Worm (Caenorhabditis elegans): ENCODE results near the gene pqn-75.

Gene pqn-75

DNA sequence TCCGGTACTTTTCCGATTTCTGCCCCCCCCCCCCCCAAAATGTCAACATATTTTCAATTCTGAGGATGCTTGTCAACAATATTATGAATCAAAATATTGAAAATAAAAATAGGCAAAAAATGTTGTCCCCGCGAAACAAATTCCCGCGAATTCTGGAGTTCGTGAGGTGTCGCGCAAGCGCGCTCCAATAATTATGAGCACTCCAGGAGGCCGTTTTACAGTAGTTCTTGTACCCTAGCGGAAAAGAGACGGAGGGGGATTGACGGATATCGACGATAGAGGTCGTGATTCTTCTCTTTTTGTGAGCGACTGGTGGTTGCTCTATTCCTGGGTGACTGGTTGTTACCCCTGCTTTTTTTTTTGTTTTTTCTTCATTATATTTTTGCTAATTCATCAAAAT lies 1.3 kb upstream of the pqn-75 start:
- no peak for TF ChIP-seq ama-1 (optimal IDR thresholded peaks at IDR 0.05)
- TF ChIP-seq lin-15B (tag; optimal IDR thresholded peaks at IDR 0.05): no peak
- no peak for TF ChIP-seq sox-4 (tag; optimal IDR thresholded peaks at IDR 0.05)
- TF ChIP-seq tbx-2 (tag; optimal IDR thresholded peaks at IDR 0.05): no peak
- TF ChIP-seq lin-39 (tag; optimal IDR thresholded peaks at IDR 0.05): no peak
- TF ChIP-seq efl-1 (optimal IDR thresholded peaks at IDR 0.05): no peak
- TF ChIP-seq efl-1 (GFP tag; optimal IDR thresholded peaks at IDR 0.05 in 1 of 2): no peak
- no peak for TF ChIP-seq Y116A8C.19 (tag; optimal IDR thresholded peaks at IDR 0.05; ENCODE audit: borderline replicate concordance)
- no peak for TF ChIP-seq blmp-1 (tag; optimal IDR thresholded peaks at IDR 0.05)
- no peak for TF ChIP-seq ceh-8 (GFP tag; optimal IDR thresholded peaks at IDR 0.05)

DNA sequence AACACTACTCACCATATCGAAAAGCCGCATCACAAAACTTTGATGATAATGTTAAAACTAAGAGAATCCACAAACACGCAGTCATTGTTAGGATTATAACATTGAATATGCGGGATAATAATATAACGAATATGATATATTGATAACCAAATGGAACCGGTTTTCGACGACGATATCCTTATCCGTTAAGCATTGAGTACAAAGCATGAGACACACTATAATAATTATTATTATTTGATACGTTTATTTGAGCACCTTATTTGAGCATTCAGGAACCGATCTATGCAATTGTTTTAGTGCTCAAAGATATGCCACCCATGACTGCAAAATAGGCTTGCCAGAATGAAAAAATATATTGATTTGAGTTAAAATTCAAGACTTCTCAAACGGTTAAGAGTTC lies 2.5 kb downstream of the pqn-75 start, which contains the start of gene W03D2.9:
TSS of gene W03D2.9 (minus strand) at position 101 of the 400 bp plus-strand sequence.
- no peak for TF ChIP-seq C04F5.9 (tag; optimal IDR thresholded peaks at IDR 0.05)
- TF ChIP-seq sup-37 (GFP tag; optimal IDR thresholded peaks at IDR 0.05): no peak

- TF ChIP-seq efl-1 (optimal IDR thresholded peaks at IDR 0.05) (no peak), efl-1 (GFP tag; optimal IDR thresholded peaks at IDR 0.05 in 1 of 2) (peak in 1 of 2 experiments; percentile 15), hlh-17 (GFP tag; optimal IDR thresholded peaks at IDR 0.05; ENCODE audit: borderline replicate concordance) (no peak), ceh-8 (GFP tag; optimal IDR thresholded peaks at IDR 0.05) (peak; percentile 44)
Observed at ce11 chrIV:4076690-4077295, 4.7 kb downstream of the pqn-75 start.

DNA sequence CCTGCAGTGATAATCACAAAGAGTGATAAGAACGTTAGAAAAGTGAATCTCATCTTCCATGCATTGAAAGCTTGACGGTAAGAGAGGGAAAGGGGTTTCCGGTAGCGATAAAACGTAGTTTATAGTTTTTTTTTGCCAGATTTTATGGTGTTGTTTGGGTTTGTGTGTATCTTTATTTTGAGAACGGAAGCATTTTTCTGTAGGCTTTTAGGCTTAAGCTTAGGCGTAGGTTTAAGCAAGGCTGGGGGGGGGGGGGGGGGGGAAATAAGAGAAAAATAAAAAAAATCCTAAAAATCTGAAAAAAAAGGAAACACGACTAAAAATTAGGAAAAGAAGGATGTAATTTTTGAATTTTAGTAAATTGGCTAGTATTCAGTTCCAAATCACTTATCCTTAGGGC lies 6.8 kb downstream of the pqn-75 start, which contains the start of gene C35B1.8:
TSS of gene C35B1.8 (minus strand) at position 101 of the 400 bp plus-strand sequence.
- TF ChIP-seq jun-1 (tag; optimal IDR thresholded peaks at IDR 0.05) (no peak), nhr-12 (tag; optimal IDR thresholded peaks at IDR 0.05) (no peak), unc-30 (tag; optimal IDR thresholded peaks at IDR 0.05) (no peak), ceh-8 (GFP tag; optimal IDR thresholded peaks at IDR 0.05) (no peak), nhr-19 (GFP tag; conservative IDR thresholded peaks at IDR 0.05) (no peak), tbx-2 (tag; optimal IDR thresholded peaks at IDR 0.05) (no peak), elt-3 (tag; optimal IDR thresholded peaks at IDR 0.05) (no peak), efl-1 (optimal IDR thresholded peaks at IDR 0.05) (no peak), efl-1 (GFP tag; optimal IDR thresholded peaks at IDR 0.05 in 1 of 2) (no peak), lsy-2 (tag; optimal IDR thresholded peaks at IDR 0.05) (no peak)

DNA sequence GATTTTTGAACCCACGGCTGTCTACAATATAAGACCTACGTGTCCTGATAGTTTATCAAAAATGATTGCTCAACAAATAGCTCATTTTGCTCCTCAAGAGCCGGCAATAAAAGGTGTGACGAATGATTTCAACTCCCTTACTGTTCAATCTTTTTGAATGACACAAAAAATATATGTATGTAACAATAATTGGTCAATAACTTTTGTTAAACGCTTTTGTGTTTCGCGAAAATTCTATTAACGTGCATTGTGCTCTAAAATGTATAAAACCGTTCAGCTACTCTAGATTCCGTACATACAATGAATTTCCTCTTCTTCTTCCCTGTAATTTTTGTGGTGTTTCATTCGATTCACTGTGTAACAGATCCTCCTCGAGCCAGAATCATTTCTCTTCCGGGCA lies 7.4 kb downstream of the pqn-75 start, which contains the start of gene C35B1.4:
TSS of gene C35B1.4 (plus strand) at position 301 of the 400 bp plus-strand sequence.
- no peak for TF ChIP-seq hlh-17 (GFP tag; optimal IDR thresholded peaks at IDR 0.05; ENCODE audit: borderline replicate concordance)
- no peak for TF ChIP-seq ama-1 (optimal IDR thresholded peaks at IDR 0.05)
- TF ChIP-seq nhr-85 (tag): no peak
- no peak for TF ChIP-seq mep-1 (tag; optimal IDR thresholded peaks at IDR 0.05)
- TF ChIP-seq lir-3 (tag; optimal IDR thresholded peaks at IDR 0.05; ENCODE audit: poor library complexity): no peak
- no peak for TF ChIP-seq nhr-12 (tag; optimal IDR thresholded peaks at IDR 0.05)
- no peak for TF ChIP-seq mab-9 (GFP tag; IDR thresholded peaks at IDR 0.05)
- TF ChIP-seq isw-1 (GFP tag; IDR thresholded peaks at IDR 0.05): no peak
- TF ChIP-seq lin-39 (tag; optimal IDR thresholded peaks at IDR 0.05): no peak
- no peak for TF ChIP-seq lin-15B (tag; optimal IDR thresholded peaks at IDR 0.05)
- TF ChIP-seq tlp-1 (tag; optimal IDR thresholded peaks at IDR 0.05): no peak
- no peak for TF ChIP-seq fkh-10 (GFP tag; optimal IDR thresholded peaks at IDR 0.05)
- no peak for TF ChIP-seq ces-1 (GFP tag; optimal IDR thresholded peaks at IDR 0.05)
- TF ChIP-seq nhr-90 (tag; optimal IDR thresholded peaks at IDR 0.05; ENCODE audit: poor library complexity): no peak
- TF ChIP-seq lin-35 (GFP tag; optimal IDR thresholded peaks at IDR 0.05): no peak
- no peak for TF ChIP-seq fos-1 (tag; optimal IDR thresholded peaks at IDR 0.05)

- TF ChIP-seq mdl-1 (tag; optimal IDR thresholded peaks at IDR 0.05): no peak
- TF ChIP-seq lsy-2 (tag; optimal IDR thresholded peaks at IDR 0.05): no peak
- TF ChIP-seq unc-62 (GFP tag; optimal IDR thresholded peaks at IDR 0.05): no peak
- TF ChIP-seq unc-130 (tag; optimal IDR thresholded peaks at IDR 0.05): no peak
- no peak for TF ChIP-seq irx-1 (tag; optimal IDR thresholded peaks at IDR 0.05)
- TF ChIP-seq unc-86 (tag; optimal IDR thresholded peaks at IDR 0.05): no peak
- no peak for TF ChIP-seq aly-2 (tag; optimal IDR thresholded peaks at IDR 0.05)
- no peak for TF ChIP-seq egl-13 (tag; optimal IDR thresholded peaks at IDR 0.05)
- TF ChIP-seq tlp-1 (tag; optimal IDR thresholded peaks at IDR 0.05): no peak
- no peak for TF ChIP-seq lin-15B (tag; optimal IDR thresholded peaks at IDR 0.05)
- TF ChIP-seq lir-3 (tag; optimal IDR thresholded peaks at IDR 0.05; ENCODE audit: poor library complexity): no peak
- TF ChIP-seq hpl-2 (GFP tag; optimal IDR thresholded peaks at IDR 0.05): no peak
- no peak for TF ChIP-seq unc-30 (tag; optimal IDR thresholded peaks at IDR 0.05)
- TF ChIP-seq zag-1 (tag; optimal IDR thresholded peaks at IDR 0.05): no peak
Observed at ce11 chrIV:4080846-4081245, 8.7 kb downstream of the pqn-75 start, which contains the start of the genes C35B1.9 and C35B1.3. Gene C35B1.9, minus strand, starts transcription at chrIV:4080946. Gene C35B1.3, plus strand, starts transcription at chrIV:4081151.
